Fruit fly (Drosophila melanogaster): ENCODE data around the gene cmpy.
A peak's percentile ranks its signal among the peaks of the same experiment; 100 is the strongest.

The cmpy gene

DNA sequence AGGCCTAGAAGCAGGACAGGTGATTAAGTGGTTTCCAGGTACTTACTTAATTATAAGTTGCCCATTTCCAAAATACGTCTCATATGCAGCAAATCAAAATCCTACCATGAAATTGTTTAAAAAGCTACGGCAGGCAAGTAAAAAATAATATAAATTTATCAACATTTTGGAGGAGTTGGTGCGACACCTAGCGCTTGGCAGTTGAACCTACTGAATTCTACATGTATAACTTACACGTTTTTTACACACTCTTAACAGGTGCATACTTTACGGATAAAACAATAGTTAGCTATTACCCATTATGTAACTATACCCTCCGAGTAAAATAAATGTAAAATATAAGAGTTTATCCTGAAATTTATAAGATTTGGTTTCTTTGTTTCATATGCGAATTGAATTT lies 7.6 kb downstream of the cmpy start (continued):
- TF ChIP-seq pan (optimal IDR thresholded peaks at IDR 0.05) (no peak), pan (GFP tag; optimal IDR thresholded peaks at IDR 0.05 in 1 of 2, IDR thresholded peaks at IDR 0.05 in 1 of 2) (no peak), Rfx (GFP tag; IDR thresholded peaks at IDR 0.05) (peak; percentile 81), jumu (GFP tag; optimal IDR thresholded peaks at IDR 0.05) (no peak), Oli (tag; optimal IDR thresholded peaks at IDR 0.05) (peak; percentile 56), B-H1 (GFP tag; IDR thresholded peaks at IDR 0.05) (peak; percentile 39; the same call in 2 of the 3 replicates), nerfin-2 (GFP tag; IDR thresholded peaks at IDR 0.05; ENCODE audit: partially characterized antibody) (no peak), CG13287 (GFP tag; IDR thresholded peaks at IDR 0.05; ENCODE audit: partially characterized antibody) (peak; percentile 41; the same call in 1 of the 2 replicates), ranshi (GFP tag; IDR thresholded peaks at IDR 0.05) (no peak), CG17359 (tag; optimal IDR thresholded peaks at IDR 0.05) (peak; percentile 60), Vsx1 (GFP tag; optimal IDR thresholded peaks at IDR 0.05) (peak; percentile 19), cad (GFP tag; optimal IDR thresholded peaks at IDR 0.05) (no peak), Ssrp (tag; optimal IDR thresholded peaks at IDR 0.05) (peak; percentile 28), ap (GFP tag; IDR thresholded peaks at IDR 0.05) (no peak; the same call in 1 of the 2 replicates), CG31224 (GFP tag; IDR thresholded peaks at IDR 0.05) (0 out of 2 replicates have a peak, but pooled peaks have one; percentile 24), gcm2 (GFP tag; optimal IDR thresholded peaks at IDR 0.05) (peak; percentile 34), CG2712 (tag; optimal IDR thresholded peaks at IDR 0.05) (peak; percentile 73), PHDP (tag; optimal IDR thresholded peaks at IDR 0.05) (peak; percentile 73), Rx (GFP tag; IDR thresholded peaks at IDR 0.05) (peak; percentile 10; the same call in 1 of the 2 replicates), usp (GFP tag; optimal IDR thresholded peaks at IDR 0.05) (no peak), Xrp1 (GFP tag; IDR thresholded peaks at IDR 0.05) (peak; percentile 72), chm (GFP tag; IDR thresholded peaks at IDR 0.05) (peak; percentile 63), pho (GFP tag; optimal IDR thresholded peaks at IDR 0.05) (peak; percentile 30), lab (GFP tag; optimal IDR thresholded peaks at IDR 0.05) (peak; percentile 62), CG13123 (GFP tag; optimal IDR thresholded peaks at IDR 0.05) (no peak), CG15696 (tag; optimal IDR thresholded peaks at IDR 0.05) (peak; percentile 57), Lpt (GFP tag; optimal IDR thresholded peaks at IDR 0.05) (peak; percentile 45), CG6683 (GFP tag; optimal IDR thresholded peaks at IDR 0.05) (no peak), CG13424 (tag; optimal IDR thresholded peaks at IDR 0.05) (peak; percentile 78), psq (GFP tag; optimal IDR thresholded peaks at IDR 0.05) (no peak), HHEX (GFP tag; optimal IDR thresholded peaks at IDR 0.05) (peak; percentile 49), vfl (GFP tag; optimal IDR thresholded peaks at IDR 0.05) (no peak), CG33557 (GFP tag; optimal IDR thresholded peaks at IDR 0.05) (peak; percentile 43), Poxn (GFP tag; IDR thresholded peaks at IDR 0.05) (no peak), CG1233 (GFP tag; optimal IDR thresholded peaks at IDR 0.05) (peak; percentile 50), HmgD (GFP tag; optimal IDR thresholded peaks at IDR 0.05) (peak; percentile 22), CG4820 (GFP tag; optimal IDR thresholded peaks at IDR 0.05) (peak; percentile 55), CG2678 (tag; optimal IDR thresholded peaks at IDR 0.05) (peak; percentile 46), az2 (GFP tag; optimal IDR thresholded peaks at IDR 0.05) (peak; percentile 76), zf30C (GFP tag; optimal IDR thresholded peaks at IDR 0.05) (no peak), hth (optimal IDR thresholded peaks at IDR 0.05) (no peak), CG9876 (GFP tag; optimal IDR thresholded peaks at IDR 0.05) (peak; percentile 24), CG3838 (GFP tag; optimal IDR thresholded peaks at IDR 0.05) (no peak), ken (GFP tag; IDR thresholded peaks at IDR 0.05) (no peak; the same call in 2 of the 3 replicates), crol (GFP tag; IDR thresholded peaks at IDR 0.05) (no peak), BtbVII (GFP tag; optimal IDR thresholded peaks at IDR 0.05) (peak; percentile 47), dmrt99B (tag; optimal IDR thresholded peaks at IDR 0.05) (peak; percentile 35), MTF-1 (GFP tag; optimal IDR thresholded peaks at IDR 0.05; ENCODE audit: borderline replicate concordance) (no peak), chinmo (GFP tag; IDR thresholded peaks at IDR 0.05; ENCODE audit: partially characterized antibody) (0 out of 4 replicates have a peak, but pooled peaks have one; percentile 13), maf-S (GFP tag; optimal IDR thresholded peaks at IDR 0.05) (peak; percentile 41), CG12769 (tag; optimal IDR thresholded peaks at IDR 0.05) (peak; percentile 39)

Measured in whole organism, embryonic.